Fruit fly (Drosophila melanogaster) whole organism, embryonic: Measurements from ENCODE around the gene Ran-like.

Source experiments
- Ada2b ChIP-seq: fragments of 200-800 bp; sonication (Bioruptor generic); IDR thresholded peaks from 2 replicates; pipeline ENCODE4 v1.3.6; 2022; ENCODE audit warnings: missing biosample characterization, missing genetic modification characterization
- Awh ChIP-seq: fragments of 200-800 bp; sonication (Bioruptor generic); IDR thresholded peaks from 2 replicates; pipeline ENCODE4, ENCODE4 v1.3.6; 2022; ENCODE audit warnings: missing biosample characterization, missing genetic modification characterization
- B-H2 ChIP-seq: fragments of 200-800 bp; sonication (Bioruptor generic); optimal IDR thresholded peaks from 2 replicates; lab custom pipeline; 2018; ENCODE audit warnings: missing biosample characterization, mild to moderate bottlenecking, missing genetic modification characterization
- CG10147 ChIP-seq: fragments of 200-800 bp; sonication (Bioruptor generic); optimal IDR thresholded peaks from 2 replicates; lab custom pipeline; 2019; ENCODE audit warnings: missing biosample characterization, mild to moderate bottlenecking, missing genetic modification characterization, moderate library complexity
- CG10543 ChIP-seq: fragments of 200-800 bp; sonication (Bioruptor generic); optimal IDR thresholded peaks from 3 replicates; lab custom pipeline; 2017; ENCODE audit warnings: missing biosample characterization, mild to moderate bottlenecking, missing genetic modification characterization, moderate library complexity
- CG11456 ChIP-seq: fragments of 200-800 bp; sonication (Bioruptor generic); IDR thresholded peaks from 3 replicates; pipeline ENCODE4 v1.3.6; 2022; ENCODE audit warnings: missing biosample characterization, missing genetic modification characterization
- CG12659 ChIP-seq: fragments of 200-800 bp; sonication (Bioruptor generic); optimal IDR thresholded peaks from 3 replicates; lab custom pipeline; 2017; ENCODE audit warnings: mild to moderate bottlenecking, missing biosample characterization, missing genetic modification reagents, missing genetic modification characterization
- CG13287 ChIP-seq: fragments of 200-800 bp; sonication (Bioruptor generic); IDR thresholded peaks from 2 replicates; pipeline ENCODE4 v1.3.6; 2022; ENCODE audit warnings: missing biosample characterization, missing genetic modification characterization; ENCODE audit not compliant: partially characterized antibody
- CG13894 ChIP-seq: fragments of 200-800 bp; sonication (Bioruptor generic); optimal IDR thresholded peaks from 3 replicates; lab custom pipeline; 2018; ENCODE audit warnings: missing biosample characterization, mild to moderate bottlenecking, missing genetic modification characterization, moderate library complexity
- CG15073 ChIP-seq: fragments of 200-800 bp; sonication (Bioruptor generic); optimal IDR thresholded peaks from 2 replicates; lab custom pipeline; 2016; ENCODE audit warnings: missing biosample characterization, missing genetic modification characterization
- CG15514 ChIP-seq: fragments of 200-800 bp; sonication (Bioruptor generic); optimal IDR thresholded peaks from 3 replicates; lab custom pipeline; 2017; ENCODE audit warnings: missing biosample characterization, missing genetic modification characterization, mild to moderate bottlenecking, moderate library complexity, missing genetic modification reagents
- CG15601 ChIP-seq: fragments of 200-800 bp; sonication (Bioruptor generic); optimal IDR thresholded peaks from 3 replicates; lab custom pipeline; 2019; ENCODE audit warnings: missing biosample characterization, mild to moderate bottlenecking, missing genetic modification characterization, moderate library complexity
- CG16863 ChIP-seq: fragments of 200-800 bp; sonication (Bioruptor generic); optimal IDR thresholded peaks from 3 replicates; lab custom pipeline; 2016; ENCODE audit warnings: missing biosample characterization, missing genetic modification characterization
- CG17568 ChIP-seq: fragments of 200-800 bp; sonication (Bioruptor generic); optimal IDR thresholded peaks from 2 replicates; lab custom pipeline; 2018; ENCODE audit warnings: missing biosample characterization, mild to moderate bottlenecking, missing genetic modification characterization, moderate library complexity
- CG17829 ChIP-seq: fragments of 200-800 bp; optimal IDR thresholded peaks from 2 replicates; lab custom pipeline; 2019; ENCODE audit warnings: missing biosample characterization, mild to moderate bottlenecking, missing genetic modification characterization, moderate library complexity
- CG1832 ChIP-seq: fragments of 200-800 bp; sonication (Bioruptor generic); optimal IDR thresholded peaks from 2 replicates; lab custom pipeline; 2017; ENCODE audit warnings: missing biosample characterization, mild to moderate bottlenecking, missing genetic modification characterization, inconsistent platforms
- CG18599 ChIP-seq: fragments of 200-800 bp; sonication (Bioruptor generic); optimal IDR thresholded peaks from 3 replicates; lab custom pipeline; 2017; ENCODE audit warnings: missing biosample characterization, missing genetic modification characterization, mild to moderate bottlenecking, moderate library complexity, missing genetic modification reagents
- CG2129 ChIP-seq: fragments of 200-800 bp; sonication (Bioruptor generic); IDR thresholded peaks from 2 replicates; pipeline ENCODE4 v1.3.6; 2022; ENCODE audit warnings: missing biosample characterization, missing genetic modification characterization; ENCODE audit not compliant: partially characterized antibody
- CG2202 ChIP-seq: fragments of 200-800 bp; sonication (Bioruptor generic); optimal IDR thresholded peaks from 2 replicates; lab custom pipeline; 2018; ENCODE audit warnings: missing biosample characterization, mild to moderate bottlenecking, missing genetic modification characterization
- CG2712 ChIP-seq: fragments of 200-800 bp; optimal IDR thresholded peaks from 3 replicates; lab custom pipeline; 2019; ENCODE audit warnings: missing biosample characterization, mild to moderate bottlenecking, missing genetic modification characterization, moderate library complexity
- CG30020 ChIP-seq: fragments of 200-800 bp; optimal IDR thresholded peaks from 2 replicates; lab custom pipeline; 2019; ENCODE audit warnings: missing biosample characterization, mild to moderate bottlenecking, missing genetic modification characterization, moderate library complexity
- CG3065 ChIP-seq: fragments of 200-800 bp; sonication (Bioruptor generic); optimal IDR thresholded peaks from 2 replicates; lab custom pipeline; 2016; ENCODE audit warnings: missing biosample characterization, missing genetic modification characterization
- CG32772 ChIP-seq: fragments of 200-800 bp; sonication (Bioruptor generic); IDR thresholded peaks from 2 replicates; pipeline ENCODE4 v1.3.6; 2022; ENCODE audit warnings: missing biosample characterization, missing genetic modification characterization
- CG4617 ChIP-seq: fragments of 200-800 bp; sonication (Bioruptor generic); optimal IDR thresholded peaks from 3 replicates; lab custom pipeline; 2016; ENCODE audit warnings: missing biosample characterization, missing genetic modification characterization, borderline replicate concordance
- CG6175 ChIP-seq: fragments of 200-800 bp; sonication (Bioruptor generic); IDR thresholded peaks from 3 replicates; pipeline ENCODE4 v1.3.6; 2022; ENCODE audit warnings: missing biosample characterization, missing genetic modification characterization
- CG7786 ChIP-seq: fragments of 200-800 bp; sonication (Bioruptor generic); optimal IDR thresholded peaks from 2 replicates; lab custom pipeline; 2016; ENCODE audit warnings: missing biosample characterization, missing genetic modification characterization
- CG7963 ChIP-seq: fragments of 200-800 bp; sonication (Bioruptor generic); IDR thresholded peaks from 3 replicates; pipeline ENCODE4 v1.3.6; 2022; ENCODE audit warnings: missing biosample characterization, missing genetic modification characterization; ENCODE audit not compliant: partially characterized antibody
- CG8924 ChIP-seq: fragments of 200-800 bp; optimal IDR thresholded peaks from 3 replicates; lab custom pipeline; 2019; ENCODE audit warnings: missing biosample characterization, mild to moderate bottlenecking, missing genetic modification characterization, moderate library complexity
- CG9817 ChIP-seq: fragments of 200-800 bp; sonication (Bioruptor generic); optimal IDR thresholded peaks from 2 replicates; lab custom pipeline; 2018; ENCODE audit warnings: missing biosample characterization, mild to moderate bottlenecking, missing genetic modification characterization, moderate library complexity
- CoRest ChIP-seq: fragments of 200-800 bp; sonication (Bioruptor generic); optimal IDR thresholded peaks from 3 replicates; lab custom pipeline; 2018; ENCODE audit warnings: missing biosample characterization, mild to moderate bottlenecking, missing genetic modification characterization, moderate library complexity
- Dll ChIP-seq: fragments of 200-800 bp; sonication (Bioruptor generic); IDR thresholded peaks from 4 replicates; pipeline ENCODE4 v1.3.6; 2022; ENCODE audit warnings: missing biosample characterization, missing genetic modification characterization; ENCODE audit not compliant: partially characterized antibody
- Dp ChIP-seq: fragments of 200-800 bp; sonication (Bioruptor generic); optimal IDR thresholded peaks from 2 replicates; lab custom pipeline; 2018; ENCODE audit warnings: missing biosample characterization, mild to moderate bottlenecking, missing genetic modification characterization, moderate library complexity
- Dref ChIP-seq: fragments of 200-800 bp; sonication (Bioruptor generic); IDR thresholded peaks from 2 replicates; pipeline ENCODE4 v1.3.6; 2022; ENCODE audit warnings: missing biosample characterization, missing genetic modification characterization
- Ets97D ChIP-seq: fragments of 200-800 bp; sonication (Bioruptor generic); optimal IDR thresholded peaks from 3 replicates; lab custom pipeline; 2016; ENCODE audit warnings: missing biosample characterization, missing genetic modification characterization
- MESR4 ChIP-seq: fragments of 200-800 bp; sonication (Bioruptor generic); optimal IDR thresholded peaks from 2 replicates; lab custom pipeline; 2018; ENCODE audit warnings: missing biosample characterization, mild to moderate bottlenecking, missing genetic modification characterization, moderate library complexity
- Sox102F ChIP-seq: fragments of 200-800 bp; sonication (Bioruptor generic); optimal IDR thresholded peaks from 2 replicates; lab custom pipeline; 2018; ENCODE audit warnings: missing biosample characterization, mild to moderate bottlenecking, missing genetic modification characterization, moderate library complexity
- Sry-δ ChIP-seq: fragments of 200-800 bp; sonication (Bioruptor generic); optimal IDR thresholded peaks from 2 replicates; lab custom pipeline; 2016; ENCODE audit warnings: missing biosample characterization, missing genetic modification characterization
- amos ChIP-seq: fragments of 200-800 bp; sonication (Bioruptor generic); IDR thresholded peaks from 2 replicates; pipeline ENCODE4 v1.3.6; 2022; ENCODE audit warnings: missing biosample characterization, missing genetic modification characterization; ENCODE audit not compliant: partially characterized antibody
- ap ChIP-seq: fragments of 200-800 bp; sonication (Bioruptor generic); IDR thresholded peaks from 2 replicates; pipeline ENCODE4 v1.3.6; 2022; ENCODE audit warnings: missing biosample characterization, missing genetic modification characterization
- chn ChIP-seq: fragments of 200-800 bp; sonication (Bioruptor generic); optimal IDR thresholded peaks from 2 replicates; lab custom pipeline; 2016; ENCODE audit warnings: missing biosample characterization, missing genetic modification characterization
- crp ChIP-seq, 2 experiments: fragments of 200-800 bp; sonication (Bioruptor generic); optimal IDR thresholded peaks; 2 replicates in 1 of 2; 3 replicates in 1 of 2; lab custom pipeline; 2017; ENCODE audit warnings: missing biosample characterization in 2 of 2, missing genetic modification characterization in 2 of 2, mild to moderate bottlenecking in 1 of 2, moderate library complexity in 1 of 2
- kay ChIP-seq: fragments of 200-800 bp; sonication (Bioruptor generic); optimal IDR thresholded peaks from 2 replicates; lab custom pipeline; 2016; ENCODE audit warnings: missing biosample characterization, missing genetic modification characterization
- lab ChIP-seq: fragments of 200-800 bp; sonication (Bioruptor generic); optimal IDR thresholded peaks from 3 replicates; lab custom pipeline; 2017; ENCODE audit warnings: missing biosample characterization, missing genetic modification characterization, mild to moderate bottlenecking, moderate library complexity, missing genetic modification reagents
- phol ChIP-seq: fragments of 200-800 bp; sonication (Bioruptor generic); optimal IDR thresholded peaks from 3 replicates; lab custom pipeline; 2018; ENCODE audit warnings: missing biosample characterization, mild to moderate bottlenecking, missing genetic modification characterization, moderate library complexity
- row ChIP-seq: fragments of 200-800 bp; sonication (Bioruptor generic); IDR thresholded peaks from 3 replicates; pipeline ENCODE4 v1.3.6; 2022; ENCODE audit warnings: missing biosample characterization, missing genetic modification characterization
- tna ChIP-seq: fragments of 200-800 bp; sonication (Bioruptor generic); IDR thresholded peaks from 2 replicates; pipeline ENCODE4 v1.3.6; 2022; ENCODE audit warnings: missing biosample characterization, missing genetic modification characterization; ENCODE audit not compliant: partially characterized antibody
- wor ChIP-seq: fragments of 200-800 bp; sonication (Bioruptor generic); IDR thresholded peaks from 2 replicates; pipeline ENCODE4 v1.3.6; 2022; ENCODE audit warnings: missing biosample characterization, missing genetic modification characterization
- zfh1 ChIP-seq: fragments of 200-800 bp; sonication (Bioruptor generic); IDR thresholded peaks from 3 replicates; pipeline ENCODE4 v1.3.6; 2022; ENCODE audit warnings: missing biosample characterization, missing genetic modification characterization

Gene Ran-like

dm6 chr3L:15523806-15524346 is 38.7 kb upstream of the Ran-like start, which contains the start of gene CG7945 (continued):
- TF ChIP-seq CG2712 (peak; percentile 29), CG17568 (peak; percentile 17), zfh1 (GFP tag; lab: Robert Waterston, UW) (no peak), Sox102F (GFP tag; lab: Kevin White, UChicago) (no peak), CG7963 (peak; percentile 49; the same call in 2 of the 3 replicates), CG13894 (tag; lab: Kevin White, UChicago) (no peak), row (peak; percentile 17; the same call in 1 of the 3 replicates), CoRest (peak; percentile 10), CG3065 (no peak), CG17829 (tag; lab: Kevin White, UChicago) (peak; percentile 43), wor (GFP tag; lab: Robert Waterston, UW) (no peak), CG9817 (tag; lab: Kevin White, UChicago) (no peak), CG4617 (peak; percentile 66), CG18599 (no peak), Dp (GFP tag; lab: Kevin White, UChicago) (peak; percentile 98), CG6175 (no peak), CG2129 (GFP tag; lab: Robert Waterston, UW) (no peak), lab (no peak), tna (GFP tag; lab: Robert Waterston, UW) (peak; percentile 54; the same call in 1 of the 2 replicates), CG12659 (GFP tag; lab: Kevin White, UChicago) (peak; percentile 68), Awh (GFP tag; lab: Robert Waterston, UW) (no peak), Dll (peak; percentile 68; the same call in 3 of the 4 replicates), Sry-δ (GFP tag; lab: Kevin White, UChicago) (peak; percentile 60), CG30020 (tag; lab: Kevin White, UChicago) (peak; percentile 29), CG15514 (GFP tag; lab: Kevin White, UChicago) (peak; percentile 51), ap (no peak), Ada2b (GFP tag; lab: Robert Waterston, UW) (no peak), CG16863 (GFP tag; lab: Kevin White, UChicago) (no peak), amos (GFP tag; lab: Robert Waterston, UW) (peak; percentile 64; the same call in 1 of the 2 replicates), crp (GFP tag; optimal IDR thresholded peaks at IDR 0.05; lab: Kevin White, UChicago) (peak in 1 of 2 experiments; percentile 25), CG1832 (GFP tag; lab: Kevin White, UChicago) (no peak), CG13287 (GFP tag; lab: Robert Waterston, UW) (peak; percentile 84), kay (GFP tag; lab: Kevin White, UChicago) (no peak), CG7786 (no peak), CG10543 (GFP tag; lab: Kevin White, UChicago) (no peak), CG11456 (no peak), CG2202 (tag; lab: Kevin White, UChicago) (no peak), CG10147 (GFP tag; lab: Kevin White, UChicago) (peak; percentile 19), MESR4 (GFP tag; lab: Kevin White, UChicago) (peak; percentile 69), Ets97D (peak; percentile 37), phol (tag; lab: Kevin White, UChicago) (peak; percentile 10), CG15601 (tag; lab: Kevin White, UChicago) (peak; percentile 53), chn (GFP tag; lab: Kevin White, UChicago) (no peak), Dref (GFP tag; lab: Robert Waterston, UW) (peak; percentile 97), CG32772 (GFP tag; lab: Robert Waterston, UW) (no peak), B-H2 (GFP tag; lab: Kevin White, UChicago) (peak; percentile 22), CG8924 (peak; percentile 35), CG15073 (no peak)
